Fruit fly (Drosophila melanogaster): ENCODE data around the gene CG42853.

Gene CG42853

DNA sequence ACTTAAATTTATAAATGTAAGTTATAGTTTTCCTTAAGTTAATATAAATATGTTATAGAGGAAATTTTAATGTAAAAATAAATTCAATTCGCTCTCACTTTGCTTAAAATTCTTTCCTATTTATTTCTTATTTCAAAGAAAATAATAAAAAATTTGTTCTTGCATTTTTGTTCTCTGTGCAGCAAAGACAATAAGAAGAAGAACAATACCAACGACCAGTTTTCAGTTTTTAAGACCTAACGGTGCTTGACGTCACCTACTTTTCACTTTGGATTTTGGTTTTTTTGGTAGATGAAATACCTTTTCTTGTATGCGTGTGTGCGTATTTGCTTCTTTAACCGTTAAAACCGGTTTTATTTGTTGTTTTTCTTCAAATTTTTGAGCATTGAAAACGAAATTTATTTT is 19.6 kb downstream of the CG42853 start (continued):
- TF ChIP-seq sqz (GFP tag; optimal IDR thresholded peaks at IDR 0.05), result peak; percentile 88
- TF ChIP-seq row (GFP tag; IDR thresholded peaks at IDR 0.05), result peak; percentile 47
- TF ChIP-seq lola (GFP tag; optimal IDR thresholded peaks at IDR 0.05), result peak in 1 of 3 experiments; percentile 73
- TF ChIP-seq pan (optimal IDR thresholded peaks at IDR 0.05), result no peak
- TF ChIP-seq pan (GFP tag; optimal IDR thresholded peaks at IDR 0.05 in 1 of 2, IDR thresholded peaks at IDR 0.05 in 1 of 2), result no peak
- TF ChIP-seq CG13894 (tag; optimal IDR thresholded peaks at IDR 0.05), result no peak
- TF ChIP-seq CG11093 (GFP tag; IDR thresholded peaks at IDR 0.05), result no peak
- TF ChIP-seq org-1 (GFP tag; optimal IDR thresholded peaks at IDR 0.05), result no peak
- TF ChIP-seq Side (GFP tag; optimal IDR thresholded peaks at IDR 0.05), result no peak
- TF ChIP-seq CG11560 (tag; IDR thresholded peaks at IDR 0.05), result no peak
- peak; percentile 79 for TF ChIP-seq CG14710 (tag; optimal IDR thresholded peaks at IDR 0.05)
- TF ChIP-seq CG3847 (GFP tag; IDR thresholded peaks at IDR 0.05), result no peak
- TF ChIP-seq Eip74EF (GFP tag; optimal IDR thresholded peaks at IDR 0.05), result peak in 1 of 2 experiments; percentile 9
- TF ChIP-seq pita (GFP tag; optimal IDR thresholded peaks at IDR 0.05), result no peak
- TF ChIP-seq Six4 (GFP tag; optimal IDR thresholded peaks at IDR 0.05), result no peak
- TF ChIP-seq sob (GFP tag; IDR thresholded peaks at IDR 0.05), result no peak
- no peak for TF ChIP-seq CG11456 (GFP tag; IDR thresholded peaks at IDR 0.05)
- no peak for TF ChIP-seq lab (GFP tag; optimal IDR thresholded peaks at IDR 0.05)
- peak in 1 of 2 experiments; percentile 26 for TF ChIP-seq Hr78 (GFP tag; optimal IDR thresholded peaks at IDR 0.05)
- TF ChIP-seq H2.0 (GFP tag; IDR thresholded peaks at IDR 0.05), result no peak
- TF ChIP-seq shn (GFP tag; optimal IDR thresholded peaks at IDR 0.05), result no peak
- TF ChIP-seq cad (GFP tag; optimal IDR thresholded peaks at IDR 0.05), result no peak

DNA sequence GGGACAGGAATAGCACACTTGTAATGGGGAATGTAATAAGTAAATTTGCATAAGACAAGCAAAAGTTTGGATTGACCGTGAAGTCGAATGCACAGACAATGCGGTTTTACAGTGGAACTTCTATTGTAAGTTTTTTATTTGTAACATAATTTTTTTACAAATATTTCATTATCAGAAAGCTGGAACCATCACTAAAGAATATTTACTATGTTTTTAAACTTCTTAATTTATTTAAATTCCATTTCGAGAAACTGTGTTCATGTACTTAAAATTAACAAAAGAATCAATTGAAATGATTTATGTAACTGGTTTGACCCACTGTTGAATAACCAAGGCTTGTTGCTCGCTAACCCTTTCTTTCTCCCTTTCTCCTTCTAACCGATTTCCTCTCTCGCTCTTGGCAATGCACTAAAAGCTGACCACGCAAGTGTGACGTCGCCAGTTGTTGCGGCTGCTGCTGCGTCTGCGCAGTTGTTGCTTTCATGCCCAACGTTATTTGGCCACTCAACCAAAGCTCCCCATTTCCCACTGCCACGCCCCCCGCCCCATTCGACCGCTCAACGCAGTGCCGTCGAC is 20.3 kb downstream of the CG42853 start:
- TF ChIP-seq CG10979 (tag; optimal IDR thresholded peaks at IDR 0.05), result peak; percentile 7
- no peak for TF ChIP-seq E2f1 (GFP tag; IDR thresholded peaks at IDR 0.05)
- no peak for TF ChIP-seq sens-2 (GFP tag; IDR thresholded peaks at IDR 0.05)
- no peak for TF ChIP-seq Elba2 (GFP tag; optimal IDR thresholded peaks at IDR 0.05)
- TF ChIP-seq fd3F (GFP tag; optimal IDR thresholded peaks at IDR 0.05), result no peak
- TF ChIP-seq CG5180 (GFP tag; optimal IDR thresholded peaks at IDR 0.05), result no peak
- TF ChIP-seq Sox102F (GFP tag; optimal IDR thresholded peaks at IDR 0.05), result peak; percentile 44
- no peak for TF ChIP-seq CG10147 (GFP tag; optimal IDR thresholded peaks at IDR 0.05)
- TF ChIP-seq CG17359 (tag; optimal IDR thresholded peaks at IDR 0.05), result peak; percentile 15
- TF ChIP-seq CG2712 (tag; optimal IDR thresholded peaks at IDR 0.05), result peak; percentile 1
- no peak for TF ChIP-seq CG12299 (tag; optimal IDR thresholded peaks at IDR 0.05)
- no peak for TF ChIP-seq Dref (GFP tag; IDR thresholded peaks at IDR 0.05)
- no peak for TF ChIP-seq CG11093 (GFP tag; IDR thresholded peaks at IDR 0.05)
- no peak for TF ChIP-seq CG17361 (GFP tag; IDR thresholded peaks at IDR 0.05)
- TF ChIP-seq Ssrp (tag; optimal IDR thresholded peaks at IDR 0.05), result peak; percentile 22
- no peak for TF ChIP-seq CoRest (tag; optimal IDR thresholded peaks at IDR 0.05)
- TF ChIP-seq eve (GFP tag; optimal IDR thresholded peaks at IDR 0.05), result peak in 1 of 2 experiments; percentile 70
- no peak for TF ChIP-seq grau (tag; optimal IDR thresholded peaks at IDR 0.05)
- no peak for TF ChIP-seq kay (GFP tag; optimal IDR thresholded peaks at IDR 0.05)
- TF ChIP-seq nom (GFP tag; optimal IDR thresholded peaks at IDR 0.05), result no peak
- no peak for TF ChIP-seq CG33557 (GFP tag; optimal IDR thresholded peaks at IDR 0.05)
- no peak for TF ChIP-seq CG14050 (GFP tag; IDR thresholded peaks at IDR 0.05)
- peak; percentile 17 for TF ChIP-seq HLHmδ (GFP tag; optimal IDR thresholded peaks at IDR 0.05)
- TF ChIP-seq CG4617 (GFP tag; optimal IDR thresholded peaks at IDR 0.05; ENCODE audit: borderline replicate concordance), result no peak
- TF ChIP-seq sob (GFP tag; IDR thresholded peaks at IDR 0.05), result no peak
- TF ChIP-seq sens (GFP tag), result peak; percentile 86
- TF ChIP-seq Xrp1 (GFP tag; IDR thresholded peaks at IDR 0.05), result peak; percentile 30; the same call in 1 of the 2 replicates
- 0 out of 4 replicates have a peak, but pooled peaks have one; percentile 27 for TF ChIP-seq chinmo (GFP tag; IDR thresholded peaks at IDR 0.05; ENCODE audit: partially characterized antibody)
- peak; percentile 22 for TF ChIP-seq CG2678 (tag; optimal IDR thresholded peaks at IDR 0.05)
- TF ChIP-seq abd-A (tag; optimal IDR thresholded peaks at IDR 0.05), result no peak

All from whole organism, embryonic.